Fruit fly (Drosophila melanogaster) S2 (cell line): ENCODE results near the gene ATPsynB.

ENCODE experiments used
- CG8478 ChIP-seq: fragments of >200 bp; optimal IDR thresholded peaks from 2 replicates; lab custom pipeline; 2018
- CTCF ChIP-seq, 2 experiments: fragments of >200 bp; optimal IDR thresholded peaks; 2 replicates each; lab custom pipeline; 2018

dm6 chr3L:9726707-9727106 is 3.1 kb upstream of the ATPsynB start, which contains the start of gene Naa60:
- no peak for TF ChIP-seq CG8478
- peak in 1 of 2 experiments; percentile 29 for TF ChIP-seq CTCF (optimal IDR thresholded peaks at IDR 0.05; lab: Kevin White, UChicago)
